Worm (Caenorhabditis elegans) whole organism, L3 larva: ENCODE data around the gene C25H3.16.

Source experiments
- R02D3.7 ChIP-seq: fragments of 150-350 bp; optimal IDR thresholded peaks from 2 replicates; lab custom pipeline; 2014; ENCODE audit warnings: missing biosample characterization, missing genetic modification characterization
- ZK546.5 ChIP-seq: sonication (generic microtip); optimal IDR thresholded peaks from 2 replicates; lab custom pipeline; 2017; ENCODE audit warnings: missing biosample characterization, missing genetic modification characterization
- aly-2 ChIP-seq: fragments of 150-350 bp; optimal IDR thresholded peaks from 2 replicates; lab custom pipeline; 2014; ENCODE audit warnings: missing biosample characterization, missing genetic modification characterization
- ama-1 ChIP-seq: fragments of 150-350 bp; optimal IDR thresholded peaks from 2 replicates; lab custom pipeline; 2018
- ceh-16 ChIP-seq: sonication (generic microtip); optimal IDR thresholded peaks from 2 replicates; lab custom pipeline; 2017; ENCODE audit warnings: missing biosample characterization, missing genetic modification characterization
- ceh-82 ChIP-seq: fragments of 150-350 bp; optimal IDR thresholded peaks from 2 replicates; lab custom pipeline; 2014; ENCODE audit warnings: missing biosample characterization, missing genetic modification characterization
- ceh-9 ChIP-seq: sonication (generic microtip); optimal IDR thresholded peaks from 2 replicates; lab custom pipeline; 2018; ENCODE audit warnings: missing biosample characterization, missing genetic modification characterization
- daf-12 ChIP-seq: fragments of 150-350 bp; optimal IDR thresholded peaks from 2 replicates; lab custom pipeline; 2014; ENCODE audit warnings: missing biosample characterization, missing genetic modification reagents, missing genetic modification characterization
- egl-27 ChIP-seq: sonication (generic microtip); optimal IDR thresholded peaks from 4 replicates; lab custom pipeline; 2017; ENCODE audit warnings: missing biosample characterization, missing genetic modification reagents, missing genetic modification characterization
- egl-5 ChIP-seq: fragments of 150-350 bp; optimal IDR thresholded peaks from 2 replicates; lab custom pipeline; 2017; ENCODE audit warnings: missing biosample characterization, missing genetic modification reagents, missing genetic modification characterization, inconsistent platforms
- elt-1 ChIP-seq: fragments of 150-350 bp; optimal IDR thresholded peaks from 2 replicates; lab custom pipeline; 2014; ENCODE audit warnings: missing biosample characterization, missing genetic modification characterization
- elt-3 ChIP-seq, 3 experiments: fragments of 150-350 bp in 1 of 3; sonication (generic microtip) in 2 of 3; optimal IDR thresholded peaks; 2 replicates in 2 of 3; 4 replicates in 1 of 3; lab custom pipeline; 2014 to 2017; ENCODE audit warnings: missing biosample characterization in 3 of 3, missing genetic modification characterization in 3 of 3
- eor-1 ChIP-seq, 2 experiments: fragments of 150-350 bp; optimal IDR thresholded peaks; 2 replicates each; lab custom pipeline; 2014 to 2018; ENCODE audit warnings: missing biosample characterization in 2 of 2, missing genetic modification characterization in 2 of 2
- fkh-10 ChIP-seq: sonication (generic microtip); optimal IDR thresholded peaks from 2 replicates; lab custom pipeline; 2017; ENCODE audit warnings: missing biosample characterization, missing genetic modification reagents, missing genetic modification characterization
- fkh-2 ChIP-seq: fragments of 150-350 bp; optimal IDR thresholded peaks from 2 replicates; lab custom pipeline; 2014; ENCODE audit warnings: missing biosample characterization, missing genetic modification reagents, missing genetic modification characterization
- fos-1 ChIP-seq: fragments of 150-350 bp; optimal IDR thresholded peaks from 2 replicates; lab custom pipeline; 2014; ENCODE audit warnings: missing biosample characterization, missing genetic modification characterization
- hmg-11 ChIP-seq: sonication (generic microtip); optimal IDR thresholded peaks from 2 replicates; lab custom pipeline; 2016; ENCODE audit warnings: missing genetic modification characterization, missing compliant biosample characterization
- jun-1 ChIP-seq: fragments of 150-350 bp; optimal IDR thresholded peaks from 2 replicates; lab custom pipeline; 2014; ENCODE audit warnings: missing biosample characterization, missing genetic modification reagents, missing genetic modification characterization
- lin-15B ChIP-seq: fragments of 150-350 bp; optimal IDR thresholded peaks from 2 replicates; lab custom pipeline; 2014; ENCODE audit warnings: missing biosample characterization, missing genetic modification characterization
- lin-39 ChIP-seq: fragments of 150-350 bp; optimal IDR thresholded peaks from 2 replicates; lab custom pipeline; 2018; ENCODE audit warnings: missing biosample characterization, missing genetic modification reagents, missing genetic modification characterization
- lsy-12 ChIP-seq: sonication (generic microtip); optimal IDR thresholded peaks from 2 replicates; lab custom pipeline; 2016; ENCODE audit warnings: mild to moderate bottlenecking, missing genetic modification characterization, missing compliant biosample characterization
- mdl-1 ChIP-seq: fragments of 150-350 bp; optimal IDR thresholded peaks from 2 replicates; lab custom pipeline; 2014; ENCODE audit warnings: missing biosample characterization, missing genetic modification characterization
- mml-1 ChIP-seq: fragments of 150-350 bp; sonication (generic microtip); optimal IDR thresholded peaks from 3 replicates; lab custom pipeline; 2014; ENCODE audit warnings: missing biosample characterization, missing genetic modification characterization
- nhr-11 ChIP-seq: fragments of 150-350 bp; optimal IDR thresholded peaks from 2 replicates; lab custom pipeline; 2014; ENCODE audit warnings: missing biosample characterization, missing genetic modification characterization
- nhr-23 ChIP-seq: fragments of 150-350 bp; optimal IDR thresholded peaks from 2 replicates; lab custom pipeline; 2014; ENCODE audit warnings: missing biosample characterization, missing genetic modification reagents, missing genetic modification characterization
- nhr-237 ChIP-seq: fragments of 150-350 bp; optimal IDR thresholded peaks from 2 replicates; lab custom pipeline; 2014; ENCODE audit warnings: missing biosample characterization, missing genetic modification characterization
- nhr-25 ChIP-seq: sonication (generic microtip); optimal IDR thresholded peaks from 2 replicates; lab custom pipeline; 2017; ENCODE audit warnings: missing biosample characterization, missing genetic modification characterization
- nhr-28 ChIP-seq: fragments of 150-350 bp; optimal IDR thresholded peaks from 2 replicates; lab custom pipeline; 2014; ENCODE audit warnings: missing biosample characterization, missing genetic modification characterization
- nhr-43 ChIP-seq: sonication (generic microtip); optimal IDR thresholded peaks from 2 replicates; lab custom pipeline; 2016; ENCODE audit warnings: mild to moderate bottlenecking, missing genetic modification characterization, missing compliant biosample characterization; ENCODE audit not compliant: poor library complexity, severe bottlenecking
- nhr-67 ChIP-seq: fragments of 150-350 bp; optimal IDR thresholded peaks from 2 replicates; lab custom pipeline; 2014; ENCODE audit warnings: missing biosample characterization, missing genetic modification characterization
- nhr-77 ChIP-seq: fragments of 150-350 bp; optimal IDR thresholded peaks from 2 replicates; lab custom pipeline; 2014; ENCODE audit warnings: missing biosample characterization, missing genetic modification characterization
- pqm-1 ChIP-seq: fragments of 150-350 bp; optimal IDR thresholded peaks from 2 replicates; lab custom pipeline; 2017; ENCODE audit warnings: missing biosample characterization, missing genetic modification characterization, inconsistent platforms
- sea-2 ChIP-seq: fragments of 150-350 bp; sonication (generic microtip); optimal IDR thresholded peaks from 4 replicates; lab custom pipeline; 2014; ENCODE audit warnings: missing biosample characterization, missing genetic modification reagents, missing genetic modification characterization
- skn-1 ChIP-seq: fragments of 150-350 bp; optimal IDR thresholded peaks from 2 replicates; lab custom pipeline; 2014; ENCODE audit warnings: missing biosample characterization, missing genetic modification characterization
- snpc-4 ChIP-seq: fragments of 150-350 bp; optimal IDR thresholded peaks from 2 replicates; lab custom pipeline; 2014; ENCODE audit warnings: missing biosample characterization, missing genetic modification characterization
- tbx-2 ChIP-seq: sonication (generic microtip); optimal IDR thresholded peaks from 2 replicates; lab custom pipeline; 2016; ENCODE audit warnings: mild to moderate bottlenecking, missing genetic modification characterization, missing compliant biosample characterization
- zag-1 ChIP-seq: fragments of 150-350 bp; optimal IDR thresholded peaks from 2 replicates; lab custom pipeline; 2014; ENCODE audit warnings: missing biosample characterization, missing genetic modification characterization
- ztf-11 ChIP-seq: fragments of 150-350 bp; optimal IDR thresholded peaks from 2 replicates; lab custom pipeline; 2014; ENCODE audit warnings: missing biosample characterization, missing genetic modification characterization
- ztf-4 ChIP-seq: fragments of 150-350 bp; optimal IDR thresholded peaks from 2 replicates; lab custom pipeline; 2014; ENCODE audit warnings: missing biosample characterization, missing genetic modification characterization

The C25H3.16 gene

ce11 chrII:5636826-5637225 lies 29.3 kb upstream of the C25H3.16 start, which contains the start of gene F59E12.8:
Gene F59E12.8 (minus strand): TSS chrII:5636926.
- TF ChIP-seq tbx-2 (tag; lab: Kevin White, UChicago) (no peak), zag-1 (tag; lab: Kevin White, UChicago) (no peak), R02D3.7 (tag; lab: Kevin White, UChicago) (no peak), lsy-12 (tag; lab: Kevin White, UChicago) (no peak), jun-1 (tag; lab: Kevin White, UChicago) (no peak), nhr-25 (tag; lab: Kevin White, UChicago) (no peak), nhr-237 (no peak), egl-5 (tag; lab: Kevin White, UChicago) (no peak), egl-27 (tag; lab: Kevin White, UChicago) (no peak), nhr-77 (tag; lab: Kevin White, UChicago) (no peak), lin-15B (tag; lab: Kevin White, UChicago) (no peak), pqm-1 (tag; lab: Kevin White, UChicago) (no peak), eor-1 (tag; optimal IDR thresholded peaks at IDR 0.05; lab: Kevin White, UChicago) (no peak), aly-2 (tag; lab: Kevin White, UChicago) (no peak), elt-3 (tag; optimal IDR thresholded peaks at IDR 0.05; lab: Kevin White, UChicago) (no peak), nhr-23 (no peak), ceh-82 (no peak), elt-1 (tag; lab: Kevin White, UChicago) (no peak), nhr-28 (tag; lab: Kevin White, UChicago) (no peak)

ce11 chrII:5638059-5638458 lies 28.0 kb upstream of the C25H3.16 start, which contains the start of gene F59E12.3:
Gene F59E12.3 (plus strand): TSS chrII:5638359.
- TF ChIP-seq daf-12 (tag; lab: Kevin White, UChicago) (no peak), ztf-4 (tag; lab: Kevin White, UChicago) (no peak), mdl-1 (tag; lab: Kevin White, UChicago) (no peak), nhr-67 (tag; lab: Kevin White, UChicago) (no peak), R02D3.7 (tag; lab: Kevin White, UChicago) (no peak), eor-1 (tag; optimal IDR thresholded peaks at IDR 0.05; lab: Kevin White, UChicago) (no peak), hmg-11 (tag; lab: Kevin White, UChicago) (no peak), fos-1 (no peak), skn-1 (tag; lab: Kevin White, UChicago) (no peak), ama-1 (lab: Kevin White, UChicago) (no peak), ceh-16 (tag; lab: Kevin White, UChicago) (no peak), fkh-2 (no peak), mml-1 (tag; lab: Kevin White, UChicago) (no peak), zag-1 (tag; lab: Kevin White, UChicago) (no peak), aly-2 (tag; lab: Kevin White, UChicago) (no peak), jun-1 (tag; lab: Kevin White, UChicago) (no peak), ceh-9 (tag; lab: Kevin White, UChicago) (no peak), nhr-43 (no peak), lin-39 (tag; lab: Kevin White, UChicago) (no peak), lsy-12 (tag; lab: Kevin White, UChicago) (no peak)

- no peak for TF ChIP-seq tbx-2 (tag; lab: Kevin White, UChicago)
- TF ChIP-seq ama-1 (lab: Kevin White, UChicago) = no peak
- TF ChIP-seq mml-1 (tag; lab: Kevin White, UChicago) = no peak
- TF ChIP-seq lsy-12 (tag; lab: Kevin White, UChicago) = no peak
- TF ChIP-seq fkh-10 (GFP tag; lab: Kevin White, UChicago) = no peak
- TF ChIP-seq nhr-237 = no peak
- no peak for TF ChIP-seq fkh-2
- no peak for TF ChIP-seq ZK546.5
- no peak for TF ChIP-seq nhr-23
- no peak for TF ChIP-seq nhr-11
- no peak for TF ChIP-seq snpc-4
- no peak for TF ChIP-seq mdl-1 (tag; lab: Kevin White, UChicago)
- no peak for TF ChIP-seq sea-2
- no peak for TF ChIP-seq lin-15B (tag; lab: Kevin White, UChicago)
- no peak for TF ChIP-seq zag-1 (tag; lab: Kevin White, UChicago)
- no peak for TF ChIP-seq ztf-11 (tag; lab: Kevin White, UChicago)
These were observed 25.6 kb upstream of the C25H3.16 start for ce11 chrII:5640362-5641079.
